Worm (Caenorhabditis elegans): Measurements from ENCODE around the gene rab-19.
A peak's percentile ranks its signal among the peaks of the same experiment; 100 is the strongest.

rab-19 gene

DNA sequence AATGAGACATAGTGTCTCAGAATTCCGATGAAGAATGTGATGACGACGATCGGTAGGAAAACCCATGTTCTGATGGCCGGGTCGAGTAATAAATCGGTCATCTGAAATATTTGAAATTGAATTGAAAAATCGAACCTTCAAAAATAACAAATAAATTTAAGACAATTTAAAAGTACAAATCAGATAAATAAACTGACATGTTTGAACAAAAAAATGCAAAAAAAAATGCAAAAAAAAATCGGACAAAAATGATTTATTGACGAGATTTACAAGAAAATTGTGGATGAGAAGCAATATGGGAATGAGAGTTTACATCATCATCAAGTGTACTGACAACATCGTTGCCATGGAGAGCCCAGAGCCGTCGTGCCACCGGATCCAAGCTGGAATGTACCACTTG is 2.4 kb downstream of the rab-19 start, which contains the start of gene emc-3:
Gene emc-3 (minus strand): TSS at position 101 of the 400 bp plus-strand sequence.
- TF ChIP-seq fos-1 (tag; optimal IDR thresholded peaks at IDR 0.05): no peak
- TF ChIP-seq eor-1 (tag; optimal IDR thresholded peaks at IDR 0.05): no peak
- TF ChIP-seq lsy-12 (tag; optimal IDR thresholded peaks at IDR 0.05): no peak
- no peak for TF ChIP-seq tbx-2 (tag; optimal IDR thresholded peaks at IDR 0.05)
- no peak for TF ChIP-seq nhr-11 (tag; optimal IDR thresholded peaks at IDR 0.05)
- no peak for TF ChIP-seq nhr-43 (tag; optimal IDR thresholded peaks at IDR 0.05; ENCODE audit: poor library complexity, severe bottlenecking)
- TF ChIP-seq nfya-1 (tag; optimal IDR thresholded peaks at IDR 0.05; ENCODE audit: insufficient read depth): no peak
- no peak for TF ChIP-seq zag-1 (tag; optimal IDR thresholded peaks at IDR 0.05)
- TF ChIP-seq fkh-10 (GFP tag; optimal IDR thresholded peaks at IDR 0.05): no peak
- TF ChIP-seq jun-1 (tag; optimal IDR thresholded peaks at IDR 0.05): no peak
- TF ChIP-seq skn-1 (tag; optimal IDR thresholded peaks at IDR 0.05): no peak
- TF ChIP-seq mml-1 (tag; optimal IDR thresholded peaks at IDR 0.05): no peak
- no peak for TF ChIP-seq nhr-28 (tag; optimal IDR thresholded peaks at IDR 0.05)
- TF ChIP-seq snpc-4 (tag; optimal IDR thresholded peaks at IDR 0.05): no peak
- no peak for TF ChIP-seq elt-1 (tag; optimal IDR thresholded peaks at IDR 0.05)
- TF ChIP-seq ceh-82 (tag; optimal IDR thresholded peaks at IDR 0.05): no peak
- TF ChIP-seq nhr-77 (tag; optimal IDR thresholded peaks at IDR 0.05): no peak
- TF ChIP-seq ztf-11 (tag; optimal IDR thresholded peaks at IDR 0.05): no peak

DNA sequence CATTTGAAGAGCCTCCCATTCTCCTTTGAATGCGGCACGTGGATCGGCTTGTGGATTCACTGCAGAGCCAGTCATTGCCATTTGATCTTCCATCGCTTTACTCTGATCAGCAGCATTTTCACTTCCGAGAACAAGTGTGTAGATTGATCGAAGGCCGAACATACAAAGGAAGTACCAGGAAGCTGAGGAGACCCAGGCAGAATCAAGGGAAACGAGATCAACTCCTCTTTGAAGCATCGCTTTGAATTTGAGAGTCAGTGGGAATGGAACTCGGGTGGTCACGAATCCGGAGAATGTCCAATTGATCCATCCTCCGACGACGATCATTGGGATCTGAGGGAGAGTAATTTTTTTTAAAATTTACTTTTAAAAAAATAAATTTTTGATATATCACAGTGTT is 3.7 kb downstream of the rab-19 start:
- TF ChIP-seq pha-4 (tag; optimal IDR thresholded peaks at IDR 0.05) (no peak), nhr-28 (tag; optimal IDR thresholded peaks at IDR 0.05) (no peak), snpc-4 (tag; optimal IDR thresholded peaks at IDR 0.05) (no peak), nhr-77 (tag; optimal IDR thresholded peaks at IDR 0.05) (no peak), pqm-1 (tag; optimal IDR thresholded peaks at IDR 0.05) (no peak), aly-2 (tag; optimal IDR thresholded peaks at IDR 0.05) (no peak), mdl-1 (tag; optimal IDR thresholded peaks at IDR 0.05) (no peak), mml-1 (tag; optimal IDR thresholded peaks at IDR 0.05) (no peak), nfya-1 (tag; optimal IDR thresholded peaks at IDR 0.05; ENCODE audit: insufficient read depth) (no peak), R02D3.7 (tag; optimal IDR thresholded peaks at IDR 0.05) (no peak), nhr-25 (tag; optimal IDR thresholded peaks at IDR 0.05) (no peak), nhr-12 (tag; optimal IDR thresholded peaks at IDR 0.05) (no peak), ztf-11 (tag; optimal IDR thresholded peaks at IDR 0.05) (no peak), jun-1 (tag; optimal IDR thresholded peaks at IDR 0.05) (no peak), ceh-82 (tag; optimal IDR thresholded peaks at IDR 0.05) (no peak)

DNA sequence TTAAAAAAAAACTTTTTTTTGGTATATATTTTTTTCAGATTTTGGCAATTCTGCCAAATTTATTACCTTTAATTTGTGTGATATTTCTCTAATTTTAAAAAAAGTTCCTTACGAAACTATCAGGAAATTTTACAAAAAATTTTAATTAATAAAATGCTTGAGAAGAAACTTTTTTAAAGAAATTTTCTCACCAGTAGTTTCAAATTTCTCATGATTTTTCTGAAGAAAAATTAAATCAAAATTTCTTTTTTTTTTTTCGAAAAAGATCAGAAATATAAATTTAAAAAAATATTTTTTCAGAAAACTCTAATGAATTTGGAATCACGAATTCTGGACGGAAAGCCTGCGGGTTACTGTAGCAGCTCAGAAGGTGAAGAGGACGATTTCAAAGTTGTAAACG is 6.5 kb downstream of the rab-19 start, which contains the start of gene mau-8:
Gene mau-8 (plus strand): TSS at position 301 of the 400 bp plus-strand sequence.
- TF ChIP-seq daf-12 (tag; optimal IDR thresholded peaks at IDR 0.05) (no peak), mdl-1 (tag; optimal IDR thresholded peaks at IDR 0.05) (no peak), ZK546.5 (tag; optimal IDR thresholded peaks at IDR 0.05) (no peak), aly-2 (tag; optimal IDR thresholded peaks at IDR 0.05) (no peak)

DNA sequence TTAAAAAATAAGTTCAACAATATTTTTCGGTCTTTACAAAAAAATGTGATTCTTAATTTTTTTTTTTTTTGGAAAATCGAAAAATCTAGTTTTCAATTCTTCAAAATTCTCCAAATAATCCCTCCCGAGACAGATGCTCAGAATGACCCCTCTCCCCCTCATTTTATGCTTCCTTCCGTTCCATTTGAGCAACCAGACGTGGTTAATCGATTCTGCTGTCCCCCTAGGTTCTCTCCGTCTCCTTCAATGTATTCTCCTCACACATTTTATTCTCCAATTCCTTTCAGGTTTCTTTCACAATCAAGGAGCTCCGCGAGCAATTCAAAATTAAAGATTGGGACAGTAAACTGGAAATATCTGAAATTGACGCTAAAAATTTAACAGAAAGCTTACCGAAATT is 9.3 kb downstream of the rab-19 start:
- TF ChIP-seq lin-39 (tag; optimal IDR thresholded peaks at IDR 0.05): peak; percentile 10
- TF ChIP-seq hmg-11 (tag; optimal IDR thresholded peaks at IDR 0.05): peak; percentile 36
- no peak for TF ChIP-seq mml-1 (tag; optimal IDR thresholded peaks at IDR 0.05)
- no peak for TF ChIP-seq zag-1 (tag; optimal IDR thresholded peaks at IDR 0.05)

DNA sequence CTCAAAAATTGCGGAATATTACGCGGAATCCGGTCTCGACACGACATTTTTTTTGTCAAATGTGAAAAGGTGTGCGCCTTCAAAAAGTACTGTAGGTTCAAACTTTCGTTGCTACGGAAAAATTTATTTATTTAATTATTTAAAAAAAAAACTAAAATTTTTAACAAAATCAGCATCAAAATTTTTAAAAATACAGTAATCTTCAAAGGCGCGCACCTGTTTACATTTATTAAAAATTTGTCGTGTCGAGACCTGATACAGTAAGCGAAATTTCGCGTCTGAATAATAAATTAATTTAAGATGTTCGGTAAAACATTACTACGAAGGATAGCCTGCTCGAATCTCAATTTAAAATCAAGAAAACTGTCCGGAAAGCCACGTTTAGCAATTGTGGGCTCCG is 12.5 kb downstream of the rab-19 start, which contains the start of gene Y62E10A.6:
Gene Y62E10A.6 (plus strand): TSS at position 301 of the 400 bp plus-strand sequence.
- TF ChIP-seq lin-39 (tag; optimal IDR thresholded peaks at IDR 0.05) (no peak), elt-3 (tag; optimal IDR thresholded peaks at IDR 0.05) (no peak), nhr-11 (tag; optimal IDR thresholded peaks at IDR 0.05) (no peak), nhr-25 (tag; optimal IDR thresholded peaks at IDR 0.05) (no peak), mdl-1 (tag; optimal IDR thresholded peaks at IDR 0.05) (no peak), nhr-77 (tag; optimal IDR thresholded peaks at IDR 0.05) (no peak), pqm-1 (tag; optimal IDR thresholded peaks at IDR 0.05) (no peak), sea-2 (GFP tag; optimal IDR thresholded peaks at IDR 0.05) (no peak), tbx-2 (tag; optimal IDR thresholded peaks at IDR 0.05) (no peak), nhr-67 (tag; optimal IDR thresholded peaks at IDR 0.05) (no peak), egl-5 (tag; optimal IDR thresholded peaks at IDR 0.05) (no peak), fkh-2 (tag; optimal IDR thresholded peaks at IDR 0.05) (no peak), pha-4 (tag; optimal IDR thresholded peaks at IDR 0.05) (no peak), nhr-76 (tag; optimal IDR thresholded peaks at IDR 0.05) (no peak), egl-27 (tag; optimal IDR thresholded peaks at IDR 0.05) (no peak), hmg-11 (tag; optimal IDR thresholded peaks at IDR 0.05) (no peak), jun-1 (tag; optimal IDR thresholded peaks at IDR 0.05) (no peak)

Data from whole organism, L3 larva.